Fruit fly (Drosophila melanogaster) whole organism, embryonic: ENCODE data around the gene CG3556.

Source experiments
- Abd-B ChIP-seq: fragments of 200-800 bp; sonication (Bioruptor generic); optimal IDR thresholded peaks from 2 replicates; lab custom pipeline; 2018; ENCODE audit warnings: missing biosample characterization, mild to moderate bottlenecking, missing genetic modification characterization, moderate library complexity
- Atf6 ChIP-seq: fragments of 200-800 bp; sonication (Bioruptor generic); IDR thresholded peaks from 2 replicates; pipeline ENCODE4 v1.3.6; 2022; ENCODE audit warnings: missing biosample characterization, missing genetic modification characterization
- CG10274 ChIP-seq: fragments of 200-800 bp; sonication (Bioruptor generic); optimal IDR thresholded peaks from 3 replicates; lab custom pipeline; 2017; ENCODE audit warnings: missing biosample characterization, mild to moderate bottlenecking, missing genetic modification characterization
- CG10321 ChIP-seq: fragments of 200-800 bp; sonication (Bioruptor generic); IDR thresholded peaks from 2 replicates; pipeline ENCODE4 v1.3.6; 2022; ENCODE audit warnings: missing biosample characterization, missing genetic modification characterization
- CG10654 ChIP-seq: fragments of 200-800 bp; sonication (Bioruptor generic); optimal IDR thresholded peaks from 2 replicates; lab custom pipeline; 2016; ENCODE audit warnings: missing biosample characterization, missing genetic modification characterization
- CG11456 ChIP-seq: fragments of 200-800 bp; sonication (Bioruptor generic); IDR thresholded peaks from 3 replicates; pipeline ENCODE4 v1.3.6; 2022; ENCODE audit warnings: missing biosample characterization, missing genetic modification characterization
- CG11504 ChIP-seq: fragments of 200-800 bp; sonication (Bioruptor generic); optimal IDR thresholded peaks from 3 replicates; lab custom pipeline; 2019; ENCODE audit warnings: missing biosample characterization, mild to moderate bottlenecking, missing genetic modification characterization, moderate library complexity
- CG11696 ChIP-seq: fragments of 200-800 bp; sonication (Bioruptor generic); IDR thresholded peaks from 2 replicates; pipeline ENCODE4 v1.3.6; 2022; ENCODE audit warnings: missing biosample characterization, missing genetic modification characterization
- CG13123 ChIP-seq: fragments of 200-800 bp; sonication (Bioruptor generic); optimal IDR thresholded peaks from 2 replicates; lab custom pipeline; 2016; ENCODE audit warnings: missing biosample characterization, missing genetic modification characterization
- CG14050 ChIP-seq: fragments of 200-800 bp; sonication (Bioruptor generic); IDR thresholded peaks from 3 replicates; pipeline ENCODE4 v1.3.6; 2022; ENCODE audit warnings: missing biosample characterization, missing genetic modification characterization
- CG14710 ChIP-seq: fragments of 200-800 bp; sonication (Bioruptor generic); optimal IDR thresholded peaks from 3 replicates; lab custom pipeline; 2019; ENCODE audit warnings: missing biosample characterization, mild to moderate bottlenecking, missing genetic modification characterization, moderate library complexity
- CG1529 ChIP-seq: fragments of 200-800 bp; sonication (Bioruptor generic); optimal IDR thresholded peaks from 3 replicates; lab custom pipeline; 2018; ENCODE audit warnings: missing biosample characterization, missing genetic modification characterization
- CG15696 ChIP-seq: fragments of 200-800 bp; sonication (Bioruptor generic); optimal IDR thresholded peaks from 2 replicates; lab custom pipeline; 2019; ENCODE audit warnings: missing biosample characterization, mild to moderate bottlenecking, missing genetic modification characterization, moderate library complexity
- CG16815 ChIP-seq: fragments of 200-800 bp; sonication (Bioruptor generic); optimal IDR thresholded peaks from 3 replicates; lab custom pipeline; 2017; ENCODE audit warnings: missing biosample characterization, mild to moderate bottlenecking, missing genetic modification characterization
- CG16863 ChIP-seq: fragments of 200-800 bp; sonication (Bioruptor generic); optimal IDR thresholded peaks from 3 replicates; lab custom pipeline; 2016; ENCODE audit warnings: missing biosample characterization, missing genetic modification characterization
- CG17359 ChIP-seq: fragments of 200-800 bp; sonication (Bioruptor generic); optimal IDR thresholded peaks from 3 replicates; lab custom pipeline; 2018; ENCODE audit warnings: missing biosample characterization, mild to moderate bottlenecking, missing genetic modification characterization, moderate library complexity
- CG17829 ChIP-seq: fragments of 200-800 bp; optimal IDR thresholded peaks from 2 replicates; lab custom pipeline; 2019; ENCODE audit warnings: missing biosample characterization, mild to moderate bottlenecking, missing genetic modification characterization, moderate library complexity
- CG2875 ChIP-seq: fragments of 200-800 bp; sonication (Bioruptor generic); optimal IDR thresholded peaks from 2 replicates; lab custom pipeline; 2017; ENCODE audit warnings: missing biosample characterization, mild to moderate bottlenecking, missing genetic modification characterization, missing genetic modification reagents
- CG30020 ChIP-seq: fragments of 200-800 bp; optimal IDR thresholded peaks from 2 replicates; lab custom pipeline; 2019; ENCODE audit warnings: missing biosample characterization, mild to moderate bottlenecking, missing genetic modification characterization, moderate library complexity
- CG33557 ChIP-seq: fragments of 200-800 bp; sonication (Bioruptor generic); optimal IDR thresholded peaks from 2 replicates; lab custom pipeline; 2019; ENCODE audit warnings: missing biosample characterization, mild to moderate bottlenecking, missing genetic modification characterization, moderate library complexity
- CG3847 ChIP-seq: fragments of 200-800 bp; sonication (Bioruptor generic); IDR thresholded peaks from 2 replicates; pipeline ENCODE4 v1.3.6; 2022; ENCODE audit warnings: missing biosample characterization, missing genetic modification characterization
- CG7357 ChIP-seq: fragments of 200-800 bp; sonication (Bioruptor generic); IDR thresholded peaks from 3 replicates; pipeline ENCODE4 v1.3.6; 2022; ENCODE audit warnings: missing biosample characterization, missing genetic modification characterization
- CTCF ChIP-seq: fragments of 200-800 bp; sonication (Bioruptor generic); optimal IDR thresholded peaks from 2 replicates; lab custom pipeline; 2017; ENCODE audit warnings: missing biosample characterization, mild to moderate bottlenecking, missing genetic modification characterization, moderate library complexity
- CrebB ChIP-seq: fragments of 200-800 bp; sonication (Bioruptor generic); optimal IDR thresholded peaks from 3 replicates; lab custom pipeline; 2018; ENCODE audit warnings: missing biosample characterization, mild to moderate bottlenecking, missing genetic modification characterization
- Deaf1 ChIP-seq: fragments of 200-800 bp; optimal IDR thresholded peaks from 3 replicates; lab custom pipeline; 2019; ENCODE audit warnings: missing biosample characterization, mild to moderate bottlenecking, missing genetic modification characterization, moderate library complexity
- Doc2 ChIP-seq: fragments of 200-800 bp; sonication (Bioruptor generic); IDR thresholded peaks from 2 replicates; pipeline ENCODE4 v1.3.6; 2022; ENCODE audit warnings: missing biosample characterization, missing genetic modification characterization
- HLH3B ChIP-seq: fragments of 200-800 bp; sonication (Bioruptor generic); IDR thresholded peaks from 2 replicates; pipeline ENCODE4 v1.3.6; 2022; ENCODE audit warnings: missing biosample characterization, missing genetic modification characterization
- Jarid2 ChIP-seq: fragments of 200-800 bp; sonication (Bioruptor generic); optimal IDR thresholded peaks from 3 replicates; lab custom pipeline; 2017; ENCODE audit warnings: mild to moderate bottlenecking, missing biosample characterization, missing genetic modification reagents, missing genetic modification characterization
- Lpt ChIP-seq: fragments of >200 bp; optimal IDR thresholded peaks from 2 replicates; lab custom pipeline; 2018; ENCODE audit warnings: missing biosample characterization, missing genetic modification characterization
- MBD-R2 ChIP-seq: fragments of 200-800 bp; sonication (Bioruptor generic); IDR thresholded peaks from 2 replicates; pipeline ENCODE4 v1.3.6; 2022; ENCODE audit warnings: missing biosample characterization, missing genetic modification characterization
- Myb ChIP-seq: fragments of 200-800 bp; sonication (Bioruptor generic); optimal IDR thresholded peaks from 2 replicates; lab custom pipeline; 2016; ENCODE audit warnings: missing biosample characterization, missing genetic modification characterization
- NC2α ChIP-seq: fragments of 200-800 bp; sonication (Bioruptor generic); optimal IDR thresholded peaks from 2 replicates; lab custom pipeline; 2016; ENCODE audit warnings: missing biosample characterization, missing genetic modification characterization
- NK7.1 ChIP-seq: fragments of 200-800 bp; sonication (Bioruptor generic); optimal IDR thresholded peaks from 3 replicates; lab custom pipeline; 2016; ENCODE audit warnings: missing biosample characterization, missing genetic modification characterization
- Nf-YA ChIP-seq: fragments of 200-800 bp; sonication (Bioruptor generic); IDR thresholded peaks from 2 replicates; pipeline ENCODE4 v1.3.6; 2022; ENCODE audit warnings: missing biosample characterization, missing genetic modification characterization
- Rx ChIP-seq: fragments of 200-800 bp; sonication (Bioruptor generic); IDR thresholded peaks from 2 replicates; pipeline ENCODE4 v1.3.6; 2022; ENCODE audit warnings: missing biosample characterization, missing genetic modification characterization
- ato ChIP-seq: fragments of 200-800 bp; sonication (Bioruptor generic); IDR thresholded peaks from 2 replicates; pipeline ENCODE4 v1.3.6; 2022; ENCODE audit warnings: missing biosample characterization, missing genetic modification characterization; ENCODE audit not compliant: partially characterized antibody
- chm ChIP-seq: fragments of 200-800 bp; sonication (Bioruptor generic); IDR thresholded peaks from 2 replicates; pipeline ENCODE4 v1.3.6; 2022; ENCODE audit warnings: missing biosample characterization, missing genetic modification characterization
- corto ChIP-seq: fragments of 200-800 bp; sonication (Bioruptor generic); optimal IDR thresholded peaks from 2 replicates; lab custom pipeline; 2016; ENCODE audit warnings: missing biosample characterization, mild to moderate bottlenecking, missing genetic modification characterization, moderate library complexity
- gcm2 ChIP-seq: fragments of 200-800 bp; sonication (Bioruptor generic); optimal IDR thresholded peaks from 2 replicates; lab custom pipeline; 2016; ENCODE audit warnings: missing biosample characterization, missing genetic modification characterization
- grn ChIP-seq: fragments of 200-800 bp; sonication (Bioruptor generic); optimal IDR thresholded peaks from 3 replicates; lab custom pipeline; 2017; ENCODE audit warnings: missing biosample characterization, missing genetic modification characterization
- h ChIP-seq: fragments of >200 bp; optimal IDR thresholded peaks from 2 replicates; lab custom pipeline; 2017
- pan ChIP-seq, 4 experiments: fragments of >200 bp in 3 of 4; fragments of 200-800 bp in 1 of 4; sonication (Bioruptor generic) in 1 of 4; optimal IDR thresholded peaks in 3 of 4; IDR thresholded peaks in 1 of 4; 2 replicates each; pipeline versions ENCODE4 v1.3.6 to Lab custom; 2017 to 2022; ENCODE audit warnings: missing biosample characterization in 2 of 4, missing genetic modification characterization in 2 of 4, mixed read lengths in 1 of 4
- ranshi ChIP-seq: fragments of 200-800 bp; sonication (Bioruptor generic); IDR thresholded peaks from 2 replicates; pipeline ENCODE4 v1.3.6; 2022; ENCODE audit warnings: missing biosample characterization, missing genetic modification characterization
- seq ChIP-seq: fragments of 200-800 bp; sonication (Bioruptor generic); IDR thresholded peaks from 2 replicates; pipeline ENCODE4 v1.3.6; 2022; ENCODE audit warnings: missing biosample characterization, missing genetic modification characterization
- sim ChIP-seq: fragments of 200-800 bp; sonication (Bioruptor generic); IDR thresholded peaks from 2 replicates; pipeline ENCODE4 v1.3.6; 2022; ENCODE audit warnings: missing biosample characterization, missing genetic modification characterization
- slbo ChIP-seq: fragments of 200-800 bp; sonication (Bioruptor generic); IDR thresholded peaks from 2 replicates; pipeline ENCODE4 v1.3.6; 2022; ENCODE audit warnings: missing biosample characterization, missing genetic modification characterization
- slou ChIP-seq: fragments of 200-800 bp; sonication (Bioruptor generic); optimal IDR thresholded peaks from 3 replicates; lab custom pipeline; 2016; ENCODE audit warnings: missing biosample characterization, missing genetic modification characterization
- so ChIP-seq: fragments of 200-800 bp; sonication (Bioruptor generic); IDR thresholded peaks from 3 replicates; pipeline ENCODE4 v1.3.6; 2022; ENCODE audit warnings: missing biosample characterization, missing genetic modification characterization
- sr ChIP-seq: fragments of 200-800 bp; sonication (Bioruptor generic); IDR thresholded peaks from 3 replicates; pipeline ENCODE4 v1.3.6; 2022; ENCODE audit warnings: missing biosample characterization, missing genetic modification characterization
- ssp ChIP-seq: fragments of 200-800 bp; sonication (Bioruptor generic); IDR thresholded peaks from 2 replicates; pipeline ENCODE4 v1.3.6; 2022; ENCODE audit warnings: missing biosample characterization, missing genetic modification characterization
- tgo ChIP-seq: fragments of 200-800 bp; sonication (Bioruptor generic); IDR thresholded peaks from 3 replicates; pipeline ENCODE4 v1.3.6; 2022; ENCODE audit warnings: missing biosample characterization, missing genetic modification characterization
- zen2 ChIP-seq: fragments of 200-800 bp; sonication (Bioruptor generic); IDR thresholded peaks from 3 replicates; pipeline ENCODE4 v1.3.6; 2022; ENCODE audit warnings: missing biosample characterization, missing genetic modification characterization; ENCODE audit not compliant: partially characterized antibody

Gene CG3556

DNA sequence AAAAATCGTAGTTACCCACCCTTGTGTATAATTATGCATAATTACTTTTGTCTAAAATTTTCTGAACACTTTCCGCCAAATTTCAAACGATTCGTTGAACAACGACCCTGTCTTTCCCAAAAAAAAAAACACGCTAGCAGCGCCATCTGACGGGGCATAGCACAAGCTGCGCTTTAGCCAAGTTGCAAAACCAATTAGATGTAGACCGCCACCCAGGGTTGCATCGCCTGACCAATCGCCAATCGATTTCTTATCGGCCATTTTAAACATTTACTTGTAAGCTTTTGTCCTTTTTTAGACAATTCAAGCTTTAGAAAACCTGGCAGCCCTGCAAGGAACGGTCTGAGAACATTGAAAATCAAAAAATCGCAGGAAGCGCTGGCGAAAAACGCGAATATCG is at the start of gene CG3556 (continued):
- TF ChIP-seq CG15696 (peak; percentile 3), grn (GFP tag; lab: Kevin White, UChicago) (no peak), NC2α (GFP tag; lab: Kevin White, UChicago) (no peak), Myb (GFP tag; lab: Kevin White, UChicago) (peak; percentile 77), CG1529 (GFP tag; lab: Kevin White, UChicago) (no peak), tgo (GFP tag; lab: Robert Waterston, UW) (peak; percentile 38; the same call in 1 of the 3 replicates), seq (GFP tag; lab: Robert Waterston, UW) (no peak), Lpt (GFP tag; lab: Kevin White, UChicago) (no peak), CG13123 (GFP tag; lab: Kevin White, UChicago) (peak; percentile 16), CG10321 (GFP tag; lab: Robert Waterston, UW) (no peak), sr (GFP tag; lab: Robert Waterston, UW) (peak; percentile 30; the same call in 1 of the 3 replicates), slbo (GFP tag; lab: Robert Waterston, UW) (peak; percentile 71), Atf6 (GFP tag; lab: Robert Waterston, UW) (0 out of 2 replicates have a peak, but pooled peaks have one; percentile 30), CG16863 (GFP tag; lab: Kevin White, UChicago) (peak; percentile 33), pan (optimal IDR thresholded peaks at IDR 0.05; lab: Kevin White, UChicago) (no peak), pan (GFP tag; optimal IDR thresholded peaks at IDR 0.05 in 1 of 2, IDR thresholded peaks at IDR 0.05 in 1 of 2) (peak in 1 of 2 experiments; percentile 55), CG30020 (no peak), CG33557 (no peak), h (lab: Kevin White, UChicago) (peak; percentile 4), slou (GFP tag; lab: Kevin White, UChicago) (no peak), CG14050 (GFP tag; lab: Robert Waterston, UW) (0 out of 3 replicates have a peak, but pooled peaks have one; percentile 12), CG17359 (tag; lab: Kevin White, UChicago) (peak; percentile 32), CG2875 (peak; percentile 21), Jarid2 (GFP tag; lab: Kevin White, UChicago) (no peak), CG10274 (no peak), gcm2 (GFP tag; lab: Kevin White, UChicago) (no peak), corto (GFP tag; lab: Kevin White, UChicago) (no peak), CG7357 (GFP tag; lab: Robert Waterston, UW) (no peak), CG16815 (GFP tag; lab: Kevin White, UChicago) (no peak), ato (GFP tag; lab: Robert Waterston, UW) (peak; percentile 61; the same call in 1 of the 2 replicates), CG10654 (GFP tag; lab: Kevin White, UChicago) (no peak), CG11696 (GFP tag; lab: Robert Waterston, UW) (no peak), CG3847 (GFP tag; lab: Robert Waterston, UW) (peak; percentile 60), HLH3B (peak; percentile 37; the same call in 1 of the 2 replicates), CG11504 (tag; lab: Kevin White, UChicago) (no peak), chm (peak; percentile 74; the same call in 1 of the 2 replicates), CrebB (no peak), CG11456 (GFP tag; lab: Robert Waterston, UW) (peak; percentile 85; the same call in 2 of the 3 replicates), Abd-B (GFP tag; lab: Kevin White, UChicago) (no peak), sim (no peak), Rx (GFP tag; lab: Robert Waterston, UW) (peak; percentile 29; the same call in 1 of the 2 replicates), zen2 (GFP tag; lab: Robert Waterston, UW) (peak; percentile 62; the same call in 2 of the 3 replicates), NK7.1 (GFP tag; lab: Kevin White, UChicago) (no peak), MBD-R2 (GFP tag; lab: Robert Waterston, UW) (peak; percentile 55), CG17829 (tag; lab: Kevin White, UChicago) (no peak), CTCF (GFP tag; lab: Kevin White, UChicago) (peak; percentile 94), ssp (peak; percentile 52), Doc2 (no peak), ranshi (0 out of 2 replicates have a peak, but pooled peaks have one; percentile 21), Deaf1 (tag; lab: Kevin White, UChicago) (no peak), so (GFP tag; lab: Robert Waterston, UW) (0 out of 3 replicates have a peak, but pooled peaks have one; percentile 30), Nf-YA (GFP tag; lab: Robert Waterston, UW) (no peak), CG14710 (tag; lab: Kevin White, UChicago) (peak; percentile 54)
